Worm (Caenorhabditis elegans): Measurements from ENCODE around the gene ptp-3.

ce11 chrII:10956793-10957192, 18.5 kb upstream of the ptp-3 start, which contains the start of gene R03D7.8:
- TF ChIP-seq zip-5 (tag; optimal IDR thresholded peaks at IDR 0.05) (no peak), ref-2 (tag; optimal IDR thresholded peaks at IDR 0.05) (no peak), fkh-10 (GFP tag; optimal IDR thresholded peaks at IDR 0.05) (no peak), K02D7.2 (tag; optimal IDR thresholded peaks at IDR 0.05) (no peak), ceh-9 (tag; optimal IDR thresholded peaks at IDR 0.05) (no peak)

Data from whole organism, late embryonic.